Fruit fly (Drosophila melanogaster) whole organism, embryonic: ENCODE measurements around the gene CG15543.

Experiments used
- Adf1 ChIP-seq: fragments of 200-800 bp; sonication (Bioruptor generic); IDR thresholded peaks from 2 replicates; pipeline ENCODE4 v1.3.6; 2022; ENCODE audit warnings: missing biosample characterization, missing genetic modification characterization
- CG10147 ChIP-seq: fragments of 200-800 bp; sonication (Bioruptor generic); optimal IDR thresholded peaks from 2 replicates; lab custom pipeline; 2019; ENCODE audit warnings: missing biosample characterization, mild to moderate bottlenecking, missing genetic modification characterization, moderate library complexity
- CG10274 ChIP-seq: fragments of 200-800 bp; sonication (Bioruptor generic); optimal IDR thresholded peaks from 3 replicates; lab custom pipeline; 2017; ENCODE audit warnings: missing biosample characterization, mild to moderate bottlenecking, missing genetic modification characterization
- CG10979 ChIP-seq: fragments of 200-800 bp; sonication (Bioruptor generic); optimal IDR thresholded peaks from 2 replicates; lab custom pipeline; 2018; ENCODE audit warnings: missing biosample characterization, mild to moderate bottlenecking, missing genetic modification characterization, moderate library complexity
- CG12219 ChIP-seq: fragments of 200-800 bp; sonication (Bioruptor generic); optimal IDR thresholded peaks from 3 replicates; lab custom pipeline; 2018; ENCODE audit warnings: missing biosample characterization, mild to moderate bottlenecking, missing genetic modification characterization
- CG13123 ChIP-seq: fragments of 200-800 bp; sonication (Bioruptor generic); optimal IDR thresholded peaks from 2 replicates; lab custom pipeline; 2016; ENCODE audit warnings: missing biosample characterization, missing genetic modification characterization
- CG13775 ChIP-seq: fragments of 200-800 bp; sonication (Bioruptor generic); optimal IDR thresholded peaks from 3 replicates; lab custom pipeline; 2017; ENCODE audit warnings: missing biosample characterization, mild to moderate bottlenecking, missing genetic modification characterization
- CG14014 ChIP-seq: fragments of 200-800 bp; sonication (Bioruptor generic); IDR thresholded peaks from 2 replicates; pipeline ENCODE4 v1.3.6; 2022; ENCODE audit warnings: missing biosample characterization, missing genetic modification characterization
- CG1792 ChIP-seq: fragments of 200-800 bp; sonication (Bioruptor generic); optimal IDR thresholded peaks from 2 replicates; lab custom pipeline; 2016; ENCODE audit warnings: missing biosample characterization, missing genetic modification characterization
- CG18764 ChIP-seq: fragments of 200-800 bp; sonication (Bioruptor generic); optimal IDR thresholded peaks from 3 replicates; lab custom pipeline; 2016; ENCODE audit warnings: missing biosample characterization, missing genetic modification characterization
- CG2116 ChIP-seq: fragments of 200-800 bp; sonication (Bioruptor generic); optimal IDR thresholded peaks from 3 replicates; lab custom pipeline; 2018; ENCODE audit warnings: missing biosample characterization, mild to moderate bottlenecking, missing genetic modification characterization
- CG2129 ChIP-seq: fragments of 200-800 bp; sonication (Bioruptor generic); IDR thresholded peaks from 2 replicates; pipeline ENCODE4 v1.3.6; 2022; ENCODE audit warnings: missing biosample characterization, missing genetic modification characterization; ENCODE audit not compliant: partially characterized antibody
- CG30020 ChIP-seq: fragments of 200-800 bp; optimal IDR thresholded peaks from 2 replicates; lab custom pipeline; 2019; ENCODE audit warnings: missing biosample characterization, mild to moderate bottlenecking, missing genetic modification characterization, moderate library complexity
- CG32767 ChIP-seq: fragments of 200-800 bp; sonication (Bioruptor generic); IDR thresholded peaks from 2 replicates; pipeline ENCODE4 v1.3.6; 2022; ENCODE audit warnings: missing biosample characterization, missing genetic modification characterization
- CG34224 ChIP-seq: fragments of 200-800 bp; sonication (Bioruptor generic); IDR thresholded peaks from 3 replicates; pipeline ENCODE4 v1.3.6; 2022; ENCODE audit warnings: missing biosample characterization, missing genetic modification characterization; ENCODE audit not compliant: partially characterized antibody
- CG4730 ChIP-seq: fragments of 200-800 bp; sonication (Bioruptor generic); IDR thresholded peaks from 2 replicates; pipeline ENCODE4 v1.3.6; 2022; ENCODE audit warnings: missing biosample characterization, missing genetic modification characterization
- CG6175 ChIP-seq: fragments of 200-800 bp; sonication (Bioruptor generic); IDR thresholded peaks from 3 replicates; pipeline ENCODE4 v1.3.6; 2022; ENCODE audit warnings: missing biosample characterization, missing genetic modification characterization
- CG7357 ChIP-seq: fragments of 200-800 bp; sonication (Bioruptor generic); IDR thresholded peaks from 3 replicates; pipeline ENCODE4 v1.3.6; 2022; ENCODE audit warnings: missing biosample characterization, missing genetic modification characterization
- CG8290 ChIP-seq, 3 experiments: fragments of 200-800 bp; sonication (Bioruptor generic); optimal IDR thresholded peaks; 2 replicates each; lab custom pipeline; 2016 to 2019; ENCODE audit warnings: missing biosample characterization in 3 of 3, missing genetic modification characterization in 3 of 3, mild to moderate bottlenecking in 2 of 3, moderate library complexity in 1 of 3
- CG8359 ChIP-seq: fragments of 200-800 bp; sonication (Bioruptor generic); optimal IDR thresholded peaks from 2 replicates; lab custom pipeline; 2017; ENCODE audit warnings: missing biosample characterization, mild to moderate bottlenecking, missing genetic modification characterization, borderline replicate concordance
- CG8765 ChIP-seq: fragments of 200-800 bp; sonication (Bioruptor generic); IDR thresholded peaks from 2 replicates; pipeline ENCODE4 v1.3.6; 2022; ENCODE audit warnings: missing biosample characterization, missing genetic modification characterization
- CG9437 ChIP-seq: fragments of 200-800 bp; sonication (Bioruptor generic); optimal IDR thresholded peaks from 2 replicates; lab custom pipeline; 2018; ENCODE audit warnings: missing biosample characterization, mild to moderate bottlenecking, missing genetic modification characterization
- CoRest ChIP-seq: fragments of 200-800 bp; sonication (Bioruptor generic); optimal IDR thresholded peaks from 3 replicates; lab custom pipeline; 2018; ENCODE audit warnings: missing biosample characterization, mild to moderate bottlenecking, missing genetic modification characterization, moderate library complexity
- Gsc ChIP-seq: fragments of 200-800 bp; sonication (Bioruptor generic); IDR thresholded peaks from 2 replicates; pipeline ENCODE4 v1.3.6; 2022; ENCODE audit warnings: missing biosample characterization, missing genetic modification characterization
- NFAT ChIP-seq: fragments of 200-800 bp; sonication (Bioruptor generic); IDR thresholded peaks from 2 replicates; pipeline ENCODE4 v1.3.6; 2022; ENCODE audit warnings: missing biosample characterization, missing genetic modification characterization
- Nf-YB ChIP-seq: fragments of 200-800 bp; sonication (Bioruptor generic); optimal IDR thresholded peaks from 3 replicates; lab custom pipeline; 2019; ENCODE audit warnings: missing biosample characterization, mild to moderate bottlenecking, missing genetic modification characterization, moderate library complexity
- Rfx ChIP-seq: fragments of 200-800 bp; sonication (Bioruptor generic); IDR thresholded peaks from 2 replicates; pipeline ENCODE4 v1.3.6; 2022; ENCODE audit warnings: missing biosample characterization, missing genetic modification characterization
- Ssrp ChIP-seq: fragments of 200-800 bp; sonication (Bioruptor generic); optimal IDR thresholded peaks from 2 replicates; lab custom pipeline; 2018; ENCODE audit warnings: missing biosample characterization, mild to moderate bottlenecking, missing genetic modification characterization, moderate library complexity
- cad ChIP-seq: fragments of >200 bp; optimal IDR thresholded peaks from 2 replicates; lab custom pipeline; 2017; ENCODE audit warnings: missing biosample characterization, missing genetic modification characterization
- chn ChIP-seq: fragments of 200-800 bp; sonication (Bioruptor generic); optimal IDR thresholded peaks from 2 replicates; lab custom pipeline; 2016; ENCODE audit warnings: missing biosample characterization, missing genetic modification characterization
- crol ChIP-seq: fragments of 200-800 bp; sonication (Bioruptor generic); IDR thresholded peaks from 2 replicates; pipeline ENCODE4 v1.3.6; 2022; ENCODE audit warnings: missing biosample characterization, missing genetic modification characterization
- dpn ChIP-seq, 2 experiments: fragments of 200-800 bp; sonication (Bioruptor generic); optimal IDR thresholded peaks; 3 replicates each; lab custom pipeline; 2016; ENCODE audit warnings: missing biosample characterization in 2 of 2, missing genetic modification characterization in 2 of 2
- fu2 ChIP-seq: fragments of 200-800 bp; sonication (Bioruptor generic); optimal IDR thresholded peaks from 2 replicates; lab custom pipeline; 2016; ENCODE audit warnings: missing biosample characterization, missing genetic modification characterization
- gcm2 ChIP-seq: fragments of 200-800 bp; sonication (Bioruptor generic); optimal IDR thresholded peaks from 2 replicates; lab custom pipeline; 2016; ENCODE audit warnings: missing biosample characterization, missing genetic modification characterization
- gsb-n ChIP-seq: fragments of 200-800 bp; sonication (Bioruptor generic); optimal IDR thresholded peaks from 3 replicates; lab custom pipeline; 2018; ENCODE audit warnings: missing biosample characterization, mild to moderate bottlenecking, missing genetic modification characterization
- her ChIP-seq: fragments of 200-800 bp; sonication (Bioruptor generic); optimal IDR thresholded peaks from 2 replicates; lab custom pipeline; 2016; ENCODE audit warnings: missing biosample characterization, missing genetic modification characterization
- lmd ChIP-seq: fragments of 200-800 bp; sonication (Bioruptor generic); IDR thresholded peaks from 2 replicates; pipeline ENCODE4 v1.3.6; 2022; ENCODE audit warnings: missing biosample characterization, missing genetic modification characterization
- mld ChIP-seq: fragments of 200-800 bp; sonication (Bioruptor generic); IDR thresholded peaks from 3 replicates; pipeline ENCODE4 v1.3.6; 2022; ENCODE audit warnings: missing biosample characterization, missing genetic modification characterization; ENCODE audit not compliant: partially characterized antibody
- pb ChIP-seq: fragments of 200-800 bp; sonication (Bioruptor generic); optimal IDR thresholded peaks from 3 replicates; lab custom pipeline; 2016; ENCODE audit warnings: missing biosample characterization, missing genetic modification characterization
- pnt ChIP-seq: fragments of 200-800 bp; sonication (Bioruptor generic); optimal IDR thresholded peaks from 3 replicates; lab custom pipeline; 2016; ENCODE audit warnings: missing biosample characterization, missing genetic modification characterization
- psq ChIP-seq: fragments of 200-800 bp; sonication (Bioruptor generic); optimal IDR thresholded peaks from 2 replicates; lab custom pipeline; 2017; ENCODE audit warnings: missing biosample characterization, missing genetic modification characterization
- ro ChIP-seq: fragments of 200-800 bp; sonication (Bioruptor generic); IDR thresholded peaks from 2 replicates; pipeline ENCODE4 v1.3.6; 2022; ENCODE audit warnings: missing biosample characterization, missing genetic modification characterization
- run ChIP-seq: fragments of 200-800 bp; sonication (Bioruptor generic); optimal IDR thresholded peaks from 3 replicates; lab custom pipeline; 2018; ENCODE audit warnings: missing biosample characterization, mild to moderate bottlenecking, missing genetic modification characterization
- shn ChIP-seq: fragments of 200-800 bp; sonication (Bioruptor generic); optimal IDR thresholded peaks from 3 replicates; lab custom pipeline; 2016; ENCODE audit warnings: missing biosample characterization, missing genetic modification characterization
- slou ChIP-seq: fragments of 200-800 bp; sonication (Bioruptor generic); optimal IDR thresholded peaks from 3 replicates; lab custom pipeline; 2016; ENCODE audit warnings: missing biosample characterization, missing genetic modification characterization
- so ChIP-seq: fragments of 200-800 bp; sonication (Bioruptor generic); IDR thresholded peaks from 3 replicates; pipeline ENCODE4 v1.3.6; 2022; ENCODE audit warnings: missing biosample characterization, missing genetic modification characterization
- tup ChIP-seq: fragments of 200-800 bp; sonication (Bioruptor generic); optimal IDR thresholded peaks from 2 replicates; lab custom pipeline; 2016; ENCODE audit warnings: missing biosample characterization, mild to moderate bottlenecking, missing genetic modification characterization, moderate library complexity
- usp ChIP-seq: fragments of >200 bp; optimal IDR thresholded peaks from 2 replicates; lab custom pipeline; 2017; ENCODE audit warnings: missing biosample characterization, missing genetic modification characterization
- vfl ChIP-seq: fragments of 200-800 bp; sonication (Bioruptor generic); optimal IDR thresholded peaks from 2 replicates; lab custom pipeline; 2016; ENCODE audit warnings: missing biosample characterization, missing genetic modification characterization
- vvl ChIP-seq: fragments of 200-800 bp; sonication (Bioruptor generic); IDR thresholded peaks from 2 replicates; pipeline ENCODE4 v1.3.6; 2022; ENCODE audit warnings: missing biosample characterization, missing genetic modification characterization
- z ChIP-seq: fragments of 200-800 bp; sonication (Bioruptor generic); IDR thresholded peaks from 3 replicates; pipeline ENCODE4 v1.3.6; 2022; ENCODE audit warnings: missing biosample characterization, missing genetic modification characterization

CG15543 gene

DNA sequence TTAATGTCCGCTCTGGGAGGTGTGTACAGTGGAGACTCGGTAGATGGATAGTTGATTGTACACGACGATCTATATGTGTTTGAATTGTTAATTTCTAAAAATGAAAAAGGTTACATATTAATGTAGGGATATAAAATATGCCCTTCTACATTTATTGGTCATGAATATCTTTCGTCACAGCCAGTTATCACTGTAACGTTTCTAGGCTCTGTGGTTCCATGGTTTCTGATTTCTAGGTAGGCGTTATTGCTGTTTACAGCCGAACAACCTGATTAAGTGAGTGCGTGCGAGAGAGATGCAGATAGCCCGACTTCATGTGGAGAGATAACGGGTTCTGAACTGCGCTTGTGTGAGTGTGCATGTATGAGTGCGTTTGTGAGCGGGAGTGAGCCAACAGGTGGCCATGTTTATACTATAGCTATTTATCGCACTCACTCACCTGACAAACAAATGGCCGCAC lies 39.0 kb downstream of the CG15543 start (continued):
- TF ChIP-seq CG13775 (GFP tag; lab: Kevin White, UChicago) (peak; percentile 89), Gsc (GFP tag; lab: Robert Waterston, UW) (peak; percentile 92), run (tag; lab: Kevin White, UChicago) (peak; percentile 78), so (peak; percentile 82; the same call in 2 of the 3 replicates), CG6175 (GFP tag; lab: Robert Waterston, UW) (peak; percentile 89), CG8359 (GFP tag; lab: Kevin White, UChicago) (peak; percentile 82), Adf1 (peak; percentile 70), z (peak; percentile 77), slou (GFP tag; lab: Kevin White, UChicago) (peak; percentile 76), pb (peak; percentile 89), ro (GFP tag; lab: Robert Waterston, UW) (peak; percentile 91), CG10979 (tag; lab: Kevin White, UChicago) (peak; percentile 94), CG2116 (peak; percentile 68), CG8290 (GFP tag; optimal IDR thresholded peaks at IDR 0.05; lab: Kevin White, UChicago) (peak; percentile 92), CG8290 (tag; optimal IDR thresholded peaks at IDR 0.05; lab: Kevin White, UChicago) (peak; percentile 77 to 96), chn (GFP tag; lab: Kevin White, UChicago) (peak; percentile 95), Nf-YB (GFP tag; lab: Kevin White, UChicago) (peak; percentile 95), gcm2 (GFP tag; lab: Kevin White, UChicago) (peak; percentile 76), CG9437 (peak; percentile 82), CG10274 (peak; percentile 74), CG18764 (GFP tag; lab: Kevin White, UChicago) (peak; percentile 82), CG1792 (GFP tag; lab: Kevin White, UChicago) (peak; percentile 91), CG32767 (GFP tag; lab: Robert Waterston, UW) (peak; percentile 91), cad (GFP tag; lab: Kevin White, UChicago) (peak; percentile 68), CG10147 (peak; percentile 90), dpn (GFP tag; optimal IDR thresholded peaks at IDR 0.05; lab: Kevin White, UChicago) (peak; percentile 96), CG13123 (peak; percentile 87), mld (GFP tag; lab: Robert Waterston, UW) (no peak), vvl (GFP tag; lab: Robert Waterston, UW) (peak; percentile 98), fu2 (GFP tag; lab: Kevin White, UChicago) (peak; percentile 92), lmd (GFP tag; lab: Robert Waterston, UW) (peak; percentile 96), CG12219 (GFP tag; lab: Kevin White, UChicago) (peak; percentile 91), tup (GFP tag; lab: Kevin White, UChicago) (peak; percentile 5), psq (GFP tag; lab: Kevin White, UChicago) (peak; percentile 81), CG30020 (tag; lab: Kevin White, UChicago) (no peak), CG7357 (GFP tag; lab: Robert Waterston, UW) (peak; percentile 89), pnt (GFP tag; lab: Kevin White, UChicago) (peak; percentile 96), crol (GFP tag; lab: Robert Waterston, UW) (peak; percentile 53), usp (GFP tag; lab: Kevin White, UChicago) (no peak), gsb-n (tag; lab: Kevin White, UChicago) (peak; percentile 95), Rfx (GFP tag; lab: Robert Waterston, UW) (peak; percentile 96), vfl (GFP tag; lab: Kevin White, UChicago) (peak; percentile 89), CG34224 (GFP tag; lab: Robert Waterston, UW) (no peak), CG4730 (GFP tag; lab: Robert Waterston, UW) (peak; percentile 91), Ssrp (peak; percentile 91), CG14014 (peak; percentile 80), shn (GFP tag; lab: Kevin White, UChicago) (peak; percentile 89), CG2129 (GFP tag; lab: Robert Waterston, UW) (no peak), her (GFP tag; lab: Kevin White, UChicago) (peak; percentile 93), CoRest (peak; percentile 96), CG8765 (GFP tag; lab: Robert Waterston, UW) (peak; percentile 97), NFAT (GFP tag; lab: Robert Waterston, UW) (peak; percentile 90)
